Fruit fly (Drosophila melanogaster) whole organism, prepupa: Measurements from ENCODE around the gene Tudor-SN.

Experiments
- Blimp-1 ChIP-seq: fragments of 200-800 bp; sonication (Bioruptor generic); optimal IDR thresholded peaks from 3 replicates; lab custom pipeline; 2017; ENCODE audit warnings: missing biosample characterization, missing genetic modification characterization, mild to moderate bottlenecking, moderate library complexity, missing genetic modification reagents
- CG34406 ChIP-seq: fragments of 200-800 bp; sonication (Bioruptor generic); optimal IDR thresholded peaks from 3 replicates; lab custom pipeline; 2016; ENCODE audit warnings: missing biosample characterization, missing genetic modification characterization
- CG3919 ChIP-seq: fragments of 200-800 bp; sonication (Bioruptor generic); optimal IDR thresholded peaks from 3 replicates; lab custom pipeline; 2016; ENCODE audit warnings: missing biosample characterization, missing genetic modification characterization
- Eip75B ChIP-seq: fragments of 200-800 bp; sonication (Bioruptor generic); optimal IDR thresholded peaks from 3 replicates; lab custom pipeline; 2016; ENCODE audit warnings: missing biosample characterization, missing genetic modification characterization
- Gug ChIP-seq: fragments of 200-800 bp; sonication (Bioruptor generic); IDR thresholded peaks from 2 replicates; pipeline ENCODE4 v1.3.6; 2022; ENCODE audit warnings: missing biosample characterization, missing genetic modification characterization
- OdsH ChIP-seq: fragments of 200-800 bp; sonication (Bioruptor generic); optimal IDR thresholded peaks from 3 replicates; lab custom pipeline; 2016; ENCODE audit warnings: missing biosample characterization, missing genetic modification characterization
- Sox102F ChIP-seq: fragments of 200-800 bp; sonication (Bioruptor generic); optimal IDR thresholded peaks from 2 replicates; lab custom pipeline; 2016; ENCODE audit warnings: missing biosample characterization, mild to moderate bottlenecking, missing genetic modification characterization
- Sox14 ChIP-seq: fragments of 200-800 bp; sonication (Bioruptor generic); optimal IDR thresholded peaks from 3 replicates; lab custom pipeline; 2016; ENCODE audit warnings: missing biosample characterization, missing genetic modification characterization
- acj6 ChIP-seq: fragments of 200-800 bp; sonication (Bioruptor generic); optimal IDR thresholded peaks from 3 replicates; lab custom pipeline; 2016; ENCODE audit warnings: missing biosample characterization, missing genetic modification characterization
- dsx ChIP-seq: fragments of 200-800 bp; optimal IDR thresholded peaks from 3 replicates; lab custom pipeline; 2019; ENCODE audit warnings: missing biosample characterization, mild to moderate bottlenecking, missing genetic modification characterization, moderate library complexity; ENCODE audit not compliant: poor library complexity, severe bottlenecking
- eg ChIP-seq: fragments of 200-800 bp; sonication (Bioruptor generic); IDR thresholded peaks from 3 replicates; pipeline ENCODE4 v1.3.6; 2022; ENCODE audit warnings: missing biosample characterization, missing genetic modification characterization
- fkh ChIP-seq: fragments of 200-800 bp; sonication (Bioruptor generic); optimal IDR thresholded peaks from 3 replicates; lab custom pipeline; 2017; ENCODE audit warnings: missing biosample characterization, mild to moderate bottlenecking, missing genetic modification characterization, moderate library complexity
- svp ChIP-seq: fragments of 200-800 bp; sonication (Bioruptor generic); peaks from one replicate; lab custom pipeline; 2016; ENCODE audit warnings: missing biosample characterization, missing genetic modification characterization

DNA sequence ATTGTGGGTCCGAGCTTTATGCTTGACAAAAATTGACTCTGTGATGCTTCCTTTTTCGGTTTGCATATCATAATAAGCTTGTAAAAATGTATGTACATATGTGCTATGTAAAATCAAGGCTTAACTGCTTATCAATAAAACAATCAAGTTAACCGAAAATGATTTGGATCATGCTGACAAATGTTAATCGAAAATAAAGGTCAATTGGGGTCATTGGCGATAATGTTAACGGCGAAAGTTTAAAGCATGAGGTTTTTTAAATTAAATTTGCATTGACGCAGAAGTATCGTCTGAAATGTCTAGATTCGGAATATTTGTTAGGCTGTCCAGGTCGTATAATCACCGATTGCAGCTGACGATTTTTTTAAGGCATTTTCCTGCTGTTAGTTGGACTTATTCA lies 47.9 kb downstream of the Tudor-SN start, which contains the start of gene Kaz1-ORFB:
- TF ChIP-seq dsx (GFP tag; lab: Kevin White, UChicago) = no peak
- no peak for TF ChIP-seq Sox102F (GFP tag; lab: Kevin White, UChicago)
- TF ChIP-seq OdsH (GFP tag; lab: Kevin White, UChicago) = no peak
- no peak for TF ChIP-seq Sox14 (GFP tag; lab: Kevin White, UChicago)
- TF ChIP-seq acj6 (GFP tag; lab: Kevin White, UChicago) = no peak
- TF ChIP-seq svp = no peak
- TF ChIP-seq fkh (GFP tag; lab: Kevin White, UChicago) = no peak
- no peak for TF ChIP-seq CG3919
- no peak for TF ChIP-seq CG34406 (GFP tag; lab: Kevin White, UChicago)
- TF ChIP-seq eg (GFP tag; lab: Robert Waterston, UW) = no peak
- no peak for TF ChIP-seq Eip75B (GFP tag; lab: Kevin White, UChicago)
- TF ChIP-seq Gug (GFP tag; lab: Robert Waterston, UW) = no peak
- no peak for TF ChIP-seq Blimp-1 (GFP tag; lab: Kevin White, UChicago)
